Worm (Caenorhabditis elegans) whole organism, late embryonic: Measurements from ENCODE around the gene best-21.

ENCODE experiments used
- C08G9.2 ChIP-seq: sonication (generic microtip); optimal IDR thresholded peaks from 2 replicates; lab custom pipeline; 2016; ENCODE audit warnings: mild to moderate bottlenecking, missing genetic modification characterization, moderate library complexity, missing compliant biosample characterization
- ama-1 ChIP-seq: fragments of 150-350 bp; optimal IDR thresholded peaks from 2 replicates; lab custom pipeline; 2014
- ceh-19 ChIP-seq: fragments of 200-800 bp; sonication (Bioruptor generic); optimal IDR thresholded peaks from 2 replicates; lab custom pipeline; 2018; ENCODE audit warnings: mild to moderate bottlenecking, missing genetic modification characterization, missing compliant biosample characterization
- ceh-22 ChIP-seq: sonication (generic microtip); optimal IDR thresholded peaks from 2 replicates; lab custom pipeline; 2017; ENCODE audit warnings: missing biosample characterization, missing genetic modification characterization
- elt-2 ChIP-seq: sonication (generic microtip); optimal IDR thresholded peaks from 2 replicates; lab custom pipeline; 2016; ENCODE audit warnings: missing genetic modification reagents, missing genetic modification characterization, missing compliant biosample characterization
- hlh-6 ChIP-seq: sonication (generic microtip); optimal IDR thresholded peaks from 2 replicates; lab custom pipeline; 2016; ENCODE audit warnings: missing genotype, missing genetic modification characterization, missing compliant biosample characterization
- lim-6 ChIP-seq: sonication (generic microtip); optimal IDR thresholded peaks from 2 replicates; lab custom pipeline; 2016; ENCODE audit warnings: missing genetic modification characterization, missing compliant biosample characterization
- nfya-1 ChIP-seq: sonication (generic microtip); optimal IDR thresholded peaks from 2 replicates; lab custom pipeline; 2017; ENCODE audit warnings: missing genetic modification characterization, mild to moderate bottlenecking, missing compliant biosample characterization, antibody characterized with exemption, moderate library complexity
- nhr-11 ChIP-seq: fragments of 150-350 bp; optimal IDR thresholded peaks from 2 replicates; lab custom pipeline; 2014; ENCODE audit warnings: missing biosample characterization, missing genetic modification characterization
- pha-4 ChIP-seq: fragments of 150-350 bp; optimal IDR thresholded peaks from 2 replicates; lab custom pipeline; 2018; ENCODE audit warnings: missing biosample characterization, missing genetic modification reagents, missing genetic modification characterization
- ref-2 ChIP-seq: sonication (generic microtip); optimal IDR thresholded peaks from 2 replicates; lab custom pipeline; 2016; ENCODE audit warnings: missing genetic modification characterization, missing compliant biosample characterization
- sox-2 ChIP-seq: fragments of 200-800 bp; sonication (Bioruptor generic); IDR thresholded peaks from 2 replicates; pipeline ENCODE4 v1.3.6; 2022; ENCODE audit warnings: missing genetic modification reagents, missing genetic modification characterization, missing compliant biosample characterization
- ttx-3 ChIP-seq: sonication (generic microtip); optimal IDR thresholded peaks from 2 replicates; lab custom pipeline; 2016; ENCODE audit warnings: missing genetic modification reagents, missing genetic modification characterization, missing compliant biosample characterization
- unc-55 ChIP-seq: sonication (generic microtip); optimal IDR thresholded peaks from 2 replicates; lab custom pipeline; 2017; ENCODE audit warnings: missing biosample characterization, missing genetic modification reagents, missing genetic modification characterization

- TF ChIP-seq ttx-3 (tag; lab: Kevin White, UChicago): no peak
- TF ChIP-seq sox-2 (GFP tag; lab: Robert Waterston, UW): no peak
- TF ChIP-seq pha-4: no peak
- TF ChIP-seq nfya-1 (tag; lab: Kevin White, UChicago): no peak
- no peak for TF ChIP-seq C08G9.2 (tag; lab: Kevin White, UChicago)
- no peak for TF ChIP-seq lim-6
- no peak for TF ChIP-seq ceh-22 (tag; lab: Kevin White, UChicago)
- no peak for TF ChIP-seq ama-1 (lab: Kevin White, UChicago)
- TF ChIP-seq unc-55 (GFP tag; lab: Kevin White, UChicago): no peak
- TF ChIP-seq hlh-6 (tag; lab: Kevin White, UChicago): no peak
- no peak for TF ChIP-seq elt-2
- TF ChIP-seq nhr-11: no peak
- TF ChIP-seq ceh-19 (GFP tag; lab: Kevin White, UChicago): no peak
- TF ChIP-seq ref-2 (tag; lab: Kevin White, UChicago): no peak
Observed at ce11 chrIV:15291162-15291561, 11.1 kb upstream of the best-21 start, which contains the start of gene pqn-90.
